Worm (Caenorhabditis elegans): Measurements from ENCODE around the gene F53H4.6.
A peak's percentile ranks its signal among the peaks of the same experiment; 100 is the strongest.

Gene F53H4.6

ce11 chrX:15887495-15887894, 27.1 kb upstream of the F53H4.6 start, which contains the start of gene F53H4.3:
Gene F53H4.3, minus strand, starts transcription at chrX:15887595.
- TF ChIP-seq madf-9 (GFP tag; conservative IDR thresholded peaks at IDR 0.05), result no peak
- TF ChIP-seq ctbp-1 (GFP tag; IDR thresholded peaks at IDR 0.05), result no peak
- TF ChIP-seq nhr-111 (GFP tag; optimal IDR thresholded peaks at IDR 0.05), result no peak
- TF ChIP-seq hmg-1.1 (GFP tag; IDR thresholded peaks at IDR 0.05), result no peak

- no peak for TF ChIP-seq spr-3 (GFP tag; optimal IDR thresholded peaks at IDR 0.05)
- TF ChIP-seq daf-8 (GFP tag; IDR thresholded peaks at IDR 0.05), result no peak
- TF ChIP-seq F49E8.2 (tag; optimal IDR thresholded peaks at IDR 0.05; ENCODE audit: borderline replicate concordance), result no peak
- no peak for TF ChIP-seq hmg-1.1 (GFP tag; IDR thresholded peaks at IDR 0.05)
- TF ChIP-seq ceh-62 (tag; optimal IDR thresholded peaks at IDR 0.05), result no peak
- TF ChIP-seq mxl-2 (GFP tag; conservative IDR thresholded peaks at IDR 0.05), result no peak
- no peak for TF ChIP-seq gei-8 (GFP tag; optimal IDR thresholded peaks at IDR 0.05)
- no peak for TF ChIP-seq ceh-82 (tag; optimal IDR thresholded peaks at IDR 0.05)
- TF ChIP-seq aha-1 (tag), result no peak
These were observed 24.1 kb upstream of the F53H4.6 start for ce11 chrX:15884478-15884877.

- TF ChIP-seq madf-9 (GFP tag; conservative IDR thresholded peaks at IDR 0.05) (no peak), pha-4 (GFP tag; IDR thresholded peaks at IDR 0.05) (peak; percentile 56; the same call in 1 of the 2 replicates), pha-4 (tag; optimal IDR thresholded peaks at IDR 0.05) (no peak), hlh-11 (tag; optimal IDR thresholded peaks at IDR 0.05) (peak; percentile 21), lir-3 (tag; optimal IDR thresholded peaks at IDR 0.05) (no peak), nhr-77 (tag; optimal IDR thresholded peaks at IDR 0.05) (no peak), ztf-11 (tag; optimal IDR thresholded peaks at IDR 0.05) (no peak), D1046.2 (GFP tag; IDR thresholded peaks at IDR 0.05) (no peak), zip-2 (tag; optimal IDR thresholded peaks at IDR 0.05) (no peak), set-16 (GFP tag; IDR thresholded peaks at IDR 0.05) (peak; percentile 89), ama-1 (optimal IDR thresholded peaks at IDR 0.05) (no peak), tra-1 (GFP tag; IDR thresholded peaks at IDR 0.05) (no peak), aha-1 (tag) (peak; percentile 81), hlh-30 (tag; optimal IDR thresholded peaks at IDR 0.05; ENCODE audit: insufficient read depth) (peak; percentile 14), nhr-102 (tag; optimal IDR thresholded peaks at IDR 0.05) (no peak)
These were observed 20.6 kb upstream of the F53H4.6 start for ce11 chrX:15881027-15881426.

- TF ChIP-seq tra-1 (GFP tag; IDR thresholded peaks at IDR 0.05) (no peak), set-16 (GFP tag; IDR thresholded peaks at IDR 0.05) (peak; percentile 44; the same call in 1 of the 2 replicates)
These were observed 18.4 kb upstream of the F53H4.6 start, which contains the start of gene gmeb-2 for ce11 chrX:15878785-15879184. Gene gmeb-2, plus strand, starts transcription at chrX:15879085.

- no peak for TF ChIP-seq lim-7 (GFP tag; IDR thresholded peaks at IDR 0.05)
- peak; percentile 46 for TF ChIP-seq set-16 (GFP tag; IDR thresholded peaks at IDR 0.05)
- TF ChIP-seq ceh-20 (GFP tag; IDR thresholded peaks at IDR 0.05), result peak; percentile 29; the same call in 1 of the 2 replicates
- TF ChIP-seq pha-4 (GFP tag; IDR thresholded peaks at IDR 0.05), result no peak
- no peak for TF ChIP-seq pha-4 (tag; optimal IDR thresholded peaks at IDR 0.05)
- TF ChIP-seq pqm-1 (tag; optimal IDR thresholded peaks at IDR 0.05), result no peak
- TF ChIP-seq nhr-28 (tag; optimal IDR thresholded peaks at IDR 0.05), result peak; percentile 16
- peak; percentile 75 for TF ChIP-seq mxl-3 (GFP tag; optimal IDR thresholded peaks at IDR 0.05)
- TF ChIP-seq hmg-1.1 (GFP tag; IDR thresholded peaks at IDR 0.05), result 0 out of 2 replicates have a peak, but pooled peaks have one; percentile 34
- TF ChIP-seq egl-43 (GFP tag; IDR thresholded peaks at IDR 0.05), result peak; percentile 57; the same call in 1 of the 2 replicates
- TF ChIP-seq mdl-1 (tag; optimal IDR thresholded peaks at IDR 0.05), result peak in 1 of 2 experiments; percentile 21
- no peak for TF ChIP-seq skn-1 (tag; optimal IDR thresholded peaks at IDR 0.05)
- TF ChIP-seq dve-1 (tag; optimal IDR thresholded peaks at IDR 0.05; ENCODE audit: insufficient read depth), result no peak
- TF ChIP-seq gei-8 (GFP tag; optimal IDR thresholded peaks at IDR 0.05), result no peak
- TF ChIP-seq zip-2 (tag; optimal IDR thresholded peaks at IDR 0.05), result no peak
- TF ChIP-seq aha-1 (tag), result peak; percentile 51
- no peak for TF ChIP-seq nhr-42 (GFP tag; IDR thresholded peaks at IDR 0.05)
- TF ChIP-seq unc-39 (tag; optimal IDR thresholded peaks at IDR 0.05), result no peak
- TF ChIP-seq ceh-44 (GFP tag; IDR thresholded peaks at IDR 0.05), result no peak
- no peak for TF ChIP-seq ztf-11 (tag; optimal IDR thresholded peaks at IDR 0.05)
- TF ChIP-seq lin-15B (tag; optimal IDR thresholded peaks at IDR 0.05), result no peak
- peak; percentile 46 for TF ChIP-seq hlh-11 (tag; optimal IDR thresholded peaks at IDR 0.05)
- TF ChIP-seq hif-1 (tag; optimal IDR thresholded peaks at IDR 0.05), result peak in 1 of 2 experiments; percentile 8
- no peak for TF ChIP-seq zfp-2 (tag; optimal IDR thresholded peaks at IDR 0.05)
- no peak for TF ChIP-seq dpl-1 (GFP tag; optimal IDR thresholded peaks at IDR 0.05)
- no peak for TF ChIP-seq F26F4.8 (GFP tag; conservative IDR thresholded peaks at IDR 0.05)
- TF ChIP-seq nhr-11 (tag; optimal IDR thresholded peaks at IDR 0.05), result no peak
- TF ChIP-seq ceh-62 (tag; optimal IDR thresholded peaks at IDR 0.05), result no peak
- peak; percentile 74 for TF ChIP-seq hlh-30 (tag; optimal IDR thresholded peaks at IDR 0.05; ENCODE audit: insufficient read depth)
These were observed 16.5 kb upstream of the F53H4.6 start for ce11 chrX:15876936-15877335.
